Worm (Caenorhabditis elegans) whole organism, late embryonic: ENCODE data around the gene icl-1.

Experiments
- dve-1 ChIP-seq: sonication (generic microtip); optimal IDR thresholded peaks from 2 replicates; lab custom pipeline; 2017; ENCODE audit warnings: antibody characterized with exemption, mild to moderate bottlenecking, missing genetic modification characterization, missing compliant biosample characterization
- pqm-1 ChIP-seq: sonication (generic microtip); optimal IDR thresholded peaks from 2 replicates; lab custom pipeline; 2016; ENCODE audit warnings: missing genetic modification characterization, missing compliant biosample characterization

DNA sequence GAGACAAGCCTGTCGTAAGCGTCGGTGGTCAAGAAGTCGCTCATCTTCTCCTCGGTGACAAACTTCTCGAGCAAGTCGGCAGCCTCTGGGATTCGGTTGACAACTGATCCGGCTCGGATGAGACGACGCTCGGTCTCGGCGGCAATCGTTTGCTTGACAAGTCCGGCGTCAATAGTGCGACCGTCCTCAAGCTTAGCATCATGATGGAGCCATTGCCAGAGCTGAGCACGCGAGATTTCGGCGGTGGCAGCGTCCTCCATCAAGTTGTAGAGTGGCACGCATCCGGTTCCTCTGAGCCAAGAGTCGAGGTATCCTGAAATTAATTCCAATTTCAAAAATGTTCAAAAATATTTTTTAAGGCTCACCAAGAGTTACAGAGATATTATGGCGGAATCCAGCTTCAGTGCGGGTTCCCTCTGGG, 3.3 kb downstream of the icl-1 start:
- TF ChIP-seq dve-1 (tag; lab: Kevin White, UChicago) (no peak), pqm-1 (tag; lab: Kevin White, UChicago) (no peak)
